Worm (Caenorhabditis elegans): Measurements from ENCODE around the gene F53G2.1.

Gene F53G2.1

ce11 chrII:2454822-2455221 lies 33.7 kb upstream of the F53G2.1 start (continued):
- no peak for TF ChIP-seq nhr-12 (tag; optimal IDR thresholded peaks at IDR 0.05)
- no peak for TF ChIP-seq ceh-82 (tag; optimal IDR thresholded peaks at IDR 0.05)
- TF ChIP-seq lin-13 (GFP tag; optimal IDR thresholded peaks at IDR 0.05) = no peak
- no peak for TF ChIP-seq egl-27 (tag; optimal IDR thresholded peaks at IDR 0.05)
- TF ChIP-seq swsn-7 (tag; optimal IDR thresholded peaks at IDR 0.05) = peak; percentile 39
- no peak for TF ChIP-seq nhr-237 (tag; optimal IDR thresholded peaks at IDR 0.05)
- TF ChIP-seq lin-14 (GFP tag; optimal IDR thresholded peaks at IDR 0.05) = peak; percentile 54
- TF ChIP-seq aly-2 (tag; optimal IDR thresholded peaks at IDR 0.05) = no peak
- TF ChIP-seq efl-3 (GFP tag; optimal IDR thresholded peaks at IDR 0.05) = no peak
- no peak for TF ChIP-seq C04F5.9 (tag; optimal IDR thresholded peaks at IDR 0.05)
- TF ChIP-seq nhr-19 (GFP tag; conservative IDR thresholded peaks at IDR 0.05) = peak; percentile 13; the same call in 1 of the 2 replicates
- TF ChIP-seq blmp-1 (tag; optimal IDR thresholded peaks at IDR 0.05) = no peak
- no peak for TF ChIP-seq rnt-1 (tag; optimal IDR thresholded peaks at IDR 0.05)
- TF ChIP-seq fkh-10 (GFP tag; optimal IDR thresholded peaks at IDR 0.05) = no peak
- TF ChIP-seq ceh-90 (tag; optimal IDR thresholded peaks at IDR 0.05) = no peak
- TF ChIP-seq nhr-85 (tag) = no peak
- TF ChIP-seq sox-4 (tag; optimal IDR thresholded peaks at IDR 0.05) = no peak
- no peak for TF ChIP-seq lin-39 (tag; optimal IDR thresholded peaks at IDR 0.05)
- TF ChIP-seq C34B4.2 (tag; optimal IDR thresholded peaks at IDR 0.05) = no peak
- TF ChIP-seq F16B12.6 (tag; optimal IDR thresholded peaks at IDR 0.05) = no peak
- TF ChIP-seq zip-4 (GFP tag; optimal IDR thresholded peaks at IDR 0.05) = peak; percentile 28
- peak; percentile 40 for TF ChIP-seq nhr-90 (tag; optimal IDR thresholded peaks at IDR 0.05; ENCODE audit: poor library complexity)
- TF ChIP-seq irx-1 (tag; optimal IDR thresholded peaks at IDR 0.05) = no peak
- TF ChIP-seq jun-1 (tag; optimal IDR thresholded peaks at IDR 0.05) = peak; percentile 63
- no peak for TF ChIP-seq pax-3 (tag; optimal IDR thresholded peaks at IDR 0.05)
- no peak for TF ChIP-seq ama-1 (optimal IDR thresholded peaks at IDR 0.05)
- no peak for TF ChIP-seq dpl-1 (GFP tag; optimal IDR thresholded peaks at IDR 0.05)
- TF ChIP-seq fkh-4 (tag; optimal IDR thresholded peaks at IDR 0.05; ENCODE audit: borderline replicate concordance) = no peak
- TF ChIP-seq pqm-1 (tag; optimal IDR thresholded peaks at IDR 0.05) = no peak
- TF ChIP-seq mef-2 (tag; optimal IDR thresholded peaks at IDR 0.05) = no peak
- peak; percentile 49 for TF ChIP-seq nhr-20 (tag; optimal IDR thresholded peaks at IDR 0.05)
- TF ChIP-seq ceh-63 (GFP tag; optimal IDR thresholded peaks at IDR 0.05) = no peak
- peak in 1 of 2 experiments; percentile 64 for TF ChIP-seq lsy-2 (tag; optimal IDR thresholded peaks at IDR 0.05)
- no peak for TF ChIP-seq vab-15 (tag; optimal IDR thresholded peaks at IDR 0.05)
- no peak for TF ChIP-seq isw-1 (GFP tag; IDR thresholded peaks at IDR 0.05)
- TF ChIP-seq fkh-8 (tag; optimal IDR thresholded peaks at IDR 0.05) = no peak
- TF ChIP-seq lin-15B (tag; optimal IDR thresholded peaks at IDR 0.05) = no peak
- no peak for TF ChIP-seq ceh-8 (GFP tag; optimal IDR thresholded peaks at IDR 0.05)
- no peak for TF ChIP-seq hpl-2 (GFP tag; optimal IDR thresholded peaks at IDR 0.05)
- peak; percentile 35 to 52 for TF ChIP-seq efl-1 (optimal IDR thresholded peaks at IDR 0.05)
- TF ChIP-seq efl-1 (GFP tag; optimal IDR thresholded peaks at IDR 0.05 in 1 of 2) = peak; percentile 9 to 92
- TF ChIP-seq unc-30 (tag; optimal IDR thresholded peaks at IDR 0.05) = no peak
- TF ChIP-seq unc-130 (tag; optimal IDR thresholded peaks at IDR 0.05) = no peak
- no peak for TF ChIP-seq unc-62 (GFP tag; optimal IDR thresholded peaks at IDR 0.05)
- no peak for TF ChIP-seq alr-1 (tag; optimal IDR thresholded peaks at IDR 0.05; ENCODE audit: borderline replicate concordance)
- no peak for TF ChIP-seq fos-1 (tag; optimal IDR thresholded peaks at IDR 0.05)
- peak; percentile 10 for TF ChIP-seq snpc-4 (tag; optimal IDR thresholded peaks at IDR 0.05)
